Worm (Caenorhabditis elegans) whole organism, young adult: Measurements from ENCODE around the gene fbxa-85.

ENCODE experiments used
- lir-1 ChIP-seq: fragments of 200-800 bp; sonication (Bioruptor generic); conservative IDR thresholded peaks from 2 replicates; pipeline ENCODE4 v1.3.6; 2022; ENCODE audit warnings: missing genetic modification reagents, missing genetic modification characterization, missing compliant biosample characterization
- zfh-2 ChIP-seq: fragments of 200-800 bp; sonication (Bioruptor generic); conservative IDR thresholded peaks from 2 replicates; pipeline ENCODE4 v1.3.6; 2022; ENCODE audit warnings: missing genetic modification reagents, missing genetic modification characterization, missing compliant biosample characterization

ce11 chrV:17215602-17216001 lies 43.4 kb upstream of the fbxa-85 start:
- TF ChIP-seq lir-1 (GFP tag; lab: Robert Waterston, UW), result no peak
- TF ChIP-seq zfh-2, result no peak
